Worm (Caenorhabditis elegans) whole organism, midembryonic: ENCODE results near the gene EEED8.3.

Source experiments
- T22C8.4 ChIP-seq: fragments of 200-800 bp; sonication (Bioruptor generic); IDR thresholded peaks from 2 replicates; pipeline ENCODE4 v1.3.6; 2022; ENCODE audit warnings: missing genetic modification characterization, missing compliant biosample characterization
- cog-1 ChIP-seq: sonication (generic microtip); optimal IDR thresholded peaks from 2 replicates; lab custom pipeline; 2016; ENCODE audit warnings: missing genetic modification characterization, missing compliant biosample characterization
- flt-1 ChIP-seq: fragments of 200-800 bp; sonication (Bioruptor generic); IDR thresholded peaks from 2 replicates; pipeline ENCODE4 v1.3.6; 2022; ENCODE audit warnings: missing genetic modification characterization, missing compliant biosample characterization
- klf-2 ChIP-seq: fragments of 200-800 bp; sonication (Bioruptor generic); conservative IDR thresholded peaks from 2 replicates; pipeline ENCODE4 v1.3.6; 2022; ENCODE audit warnings: missing genetic modification reagents, missing genetic modification characterization, missing compliant biosample characterization
- med-1 ChIP-seq: sonication (generic microtip); optimal IDR thresholded peaks from 2 replicates; lab custom pipeline; 2017; ENCODE audit warnings: missing genetic modification characterization, mild to moderate bottlenecking, missing compliant biosample characterization, antibody characterized with exemption, missing genetic modification reagents; ENCODE audit not compliant: insufficient read depth
- ref-1 ChIP-seq: fragments of 200-800 bp; sonication (Bioruptor generic); conservative IDR thresholded peaks from 2 replicates; pipeline ENCODE4 v1.3.6; 2022; ENCODE audit warnings: missing genetic modification reagents, missing genetic modification characterization, missing compliant biosample characterization
- tab-1 ChIP-seq: fragments of 200-800 bp; sonication (Bioruptor generic); IDR thresholded peaks from 2 replicates; pipeline ENCODE4 v1.3.6; 2022; ENCODE audit warnings: missing genetic modification characterization, missing compliant biosample characterization
- ztf-23 ChIP-seq: fragments of 200-800 bp; sonication (Bioruptor generic); IDR thresholded peaks from 2 replicates; pipeline ENCODE4 v1.3.6; 2022; ENCODE audit warnings: missing genetic modification reagents, missing genetic modification characterization, missing compliant biosample characterization
- ztf-29 ChIP-seq: fragments of 200-800 bp; sonication (Bioruptor generic); IDR thresholded peaks from 2 replicates; pipeline ENCODE4 v1.3.6; 2022; ENCODE audit warnings: missing genetic modification reagents, missing genetic modification characterization, missing compliant biosample characterization

EEED8.3 gene

ce11 chrII:5414040-5414439 is at the start of gene EEED8.3, which contains the start of gene EEED8.14:
TSS of gene EEED8.3 (plus strand) at chrII:5414276.
TSS of gene EEED8.14 (minus strand) at chrII:5414052.
- no peak for TF ChIP-seq ztf-23 (GFP tag; lab: Robert Waterston, UW)
- no peak for TF ChIP-seq tab-1 (GFP tag; lab: Robert Waterston, UW)
- no peak for TF ChIP-seq ref-1
- no peak for TF ChIP-seq klf-2 (GFP tag; lab: Robert Waterston, UW)
- TF ChIP-seq cog-1 (tag; lab: Kevin White, UChicago), result no peak
- no peak for TF ChIP-seq ztf-29
- TF ChIP-seq med-1, result no peak
- no peak for TF ChIP-seq flt-1 (GFP tag; lab: Robert Waterston, UW)
- no peak for TF ChIP-seq T22C8.4 (GFP tag; lab: Robert Waterston, UW)

DNA sequence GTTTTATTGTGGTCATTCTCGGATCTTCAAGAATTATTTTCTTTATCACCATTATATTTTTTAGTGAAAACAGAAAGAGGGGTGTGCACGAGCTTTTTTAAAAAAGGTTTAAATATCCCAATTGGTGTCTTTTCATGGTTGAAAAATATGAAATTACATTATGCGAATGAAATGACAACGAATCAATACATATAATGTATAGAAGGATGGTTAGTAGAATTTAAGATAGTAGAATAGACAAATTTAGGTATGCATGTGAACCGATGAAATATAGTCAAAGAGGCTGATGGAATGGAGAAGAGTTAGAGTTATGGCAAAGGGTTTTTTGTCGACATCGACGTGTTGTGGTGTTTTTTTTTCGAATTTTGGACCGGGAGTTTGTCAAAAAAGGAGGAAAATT is 49.6 kb upstream of the EEED8.3 start:
- TF ChIP-seq flt-1 (GFP tag; lab: Robert Waterston, UW), result no peak
- no peak for TF ChIP-seq cog-1 (tag; lab: Kevin White, UChicago)
- TF ChIP-seq klf-2 (GFP tag; lab: Robert Waterston, UW), result no peak
- no peak for TF ChIP-seq tab-1 (GFP tag; lab: Robert Waterston, UW)
- TF ChIP-seq med-1, result no peak
- no peak for TF ChIP-seq ztf-23 (GFP tag; lab: Robert Waterston, UW)
- no peak for TF ChIP-seq ref-1
- TF ChIP-seq T22C8.4 (GFP tag; lab: Robert Waterston, UW), result no peak
- no peak for TF ChIP-seq ztf-29

DNA sequence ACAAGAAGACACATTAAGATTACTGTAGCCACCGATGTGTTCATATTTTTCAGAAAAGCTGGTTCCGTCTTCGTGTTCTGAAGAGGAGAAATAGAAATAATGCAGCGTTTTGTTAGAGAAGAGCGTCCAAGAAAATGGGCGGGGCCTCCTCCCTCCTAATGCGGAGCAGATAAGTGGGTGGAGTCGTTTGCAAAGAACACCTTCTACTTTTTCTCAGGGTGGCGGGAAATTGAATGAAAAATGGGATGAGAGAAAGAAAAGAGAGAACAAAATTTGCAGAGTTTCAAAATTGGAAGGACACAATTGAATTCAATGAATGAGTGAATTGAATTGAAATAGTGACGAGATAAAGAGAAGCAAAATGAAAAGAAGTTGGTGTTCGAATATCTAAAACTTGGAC is 48.4 kb upstream of the EEED8.3 start, which contains the start of gene F09E5.16:
F09E5.16 (minus strand) TSS at position 101 of the 400 bp plus-strand sequence.
- TF ChIP-seq flt-1 (GFP tag; lab: Robert Waterston, UW) (no peak), med-1 (no peak), ztf-29 (no peak), ztf-23 (GFP tag; lab: Robert Waterston, UW) (no peak), klf-2 (GFP tag; lab: Robert Waterston, UW) (no peak), T22C8.4 (GFP tag; lab: Robert Waterston, UW) (no peak), ref-1 (no peak), tab-1 (GFP tag; lab: Robert Waterston, UW) (no peak), cog-1 (tag; lab: Kevin White, UChicago) (no peak)

- TF ChIP-seq ref-1 (no peak), ztf-29 (no peak), tab-1 (GFP tag; lab: Robert Waterston, UW) (no peak), flt-1 (GFP tag; lab: Robert Waterston, UW) (no peak), med-1 (no peak), T22C8.4 (GFP tag; lab: Robert Waterston, UW) (no peak), cog-1 (tag; lab: Kevin White, UChicago) (no peak), klf-2 (GFP tag; lab: Robert Waterston, UW) (no peak), ztf-23 (GFP tag; lab: Robert Waterston, UW) (no peak)
Measured at ce11 chrII:5370641-5371040, 43.4 kb upstream of the EEED8.3 start, which contains the start of gene F09E5.12. TSS of gene F09E5.12 (minus strand) at chrII:5370741.

DNA sequence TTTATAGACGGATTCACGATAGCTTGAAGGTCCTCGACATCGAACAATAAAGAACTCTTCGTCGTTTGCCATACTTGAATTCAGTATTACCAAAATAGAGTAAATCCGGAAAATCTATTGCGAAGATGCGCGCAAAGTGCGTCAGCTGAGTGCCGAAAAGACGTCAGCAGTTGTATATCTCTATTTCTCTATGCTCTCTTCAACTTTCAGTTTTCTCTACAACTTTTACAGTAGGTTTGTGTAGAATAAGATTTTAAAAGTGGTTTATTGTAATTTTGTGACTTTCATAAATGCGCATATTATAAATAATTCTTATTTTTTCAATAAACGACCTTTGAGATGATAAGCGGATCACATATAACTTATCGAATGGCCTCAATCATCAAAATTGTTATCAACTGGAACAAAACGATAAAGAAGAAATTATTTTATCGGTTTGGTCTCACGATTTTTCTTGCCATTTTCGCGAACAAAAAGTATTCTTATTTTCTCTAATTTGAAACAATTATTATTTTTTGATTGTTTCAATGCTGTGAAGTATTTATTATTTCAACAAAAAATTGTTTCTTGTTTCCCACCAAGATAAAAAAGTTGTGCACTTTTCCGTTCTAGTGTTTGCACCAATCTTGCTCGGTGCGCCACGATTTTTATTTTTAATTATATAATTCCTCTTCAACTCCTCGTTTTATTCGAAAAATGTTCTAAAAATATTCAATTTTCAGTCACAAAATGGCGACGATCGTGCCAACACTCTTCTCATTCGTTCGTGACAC is 40.6 kb upstream of the EEED8.3 start, which contains the start of the genes agt-2 and F09E5.3:
agt-2 (minus strand) TSS at position 553 of the 773 bp plus-strand sequence.
F09E5.3 (plus strand) TSS at position 723 of the 773 bp plus-strand sequence.
- TF ChIP-seq ztf-23 (GFP tag; lab: Robert Waterston, UW), result peak; percentile 62; the same call in 1 of the 2 replicates
- TF ChIP-seq flt-1 (GFP tag; lab: Robert Waterston, UW), result peak; percentile 71
- peak; percentile 47 for TF ChIP-seq cog-1 (tag; lab: Kevin White, UChicago)
- TF ChIP-seq ztf-29, result 0 out of 2 replicates have a peak, but pooled peaks have one; percentile 27
- TF ChIP-seq T22C8.4 (GFP tag; lab: Robert Waterston, UW), result no peak
- no peak for TF ChIP-seq med-1

DNA sequence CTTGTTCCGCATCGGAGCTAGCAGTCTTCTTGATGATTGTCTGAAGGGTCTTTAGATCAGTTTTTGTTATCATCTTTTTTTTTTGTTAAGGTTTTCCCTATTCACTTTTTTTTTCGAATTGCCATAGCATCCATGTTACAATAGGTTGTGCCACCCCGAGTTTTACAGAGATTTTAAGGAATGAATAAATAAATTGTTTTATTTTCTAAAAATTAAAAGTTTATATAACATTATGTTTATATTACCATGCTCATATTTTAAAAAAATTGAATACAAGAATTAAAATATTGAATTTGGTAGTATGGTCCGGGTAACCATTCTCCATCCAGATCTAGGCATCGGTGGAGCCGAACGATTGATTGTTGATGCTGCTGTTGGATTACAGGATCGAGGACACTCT is 39.1 kb upstream of the EEED8.3 start, which contains the start of gene algn-2:
algn-2 (plus strand) TSS at position 301 of the 400 bp plus-strand sequence.
- TF ChIP-seq cog-1 (tag; lab: Kevin White, UChicago) (no peak), T22C8.4 (GFP tag; lab: Robert Waterston, UW) (no peak)

ce11 chrII:5377467-5378238 is 36.4 kb upstream of the EEED8.3 start, which contains the start of gene prdx-2:
TSS of gene prdx-2 (plus strand) at chrII:5378195.
- TF ChIP-seq flt-1 (GFP tag; lab: Robert Waterston, UW), result no peak
- TF ChIP-seq ztf-23 (GFP tag; lab: Robert Waterston, UW), result no peak
- no peak for TF ChIP-seq ztf-29
- no peak for TF ChIP-seq klf-2 (GFP tag; lab: Robert Waterston, UW)
- no peak for TF ChIP-seq tab-1 (GFP tag; lab: Robert Waterston, UW)
- no peak for TF ChIP-seq T22C8.4 (GFP tag; lab: Robert Waterston, UW)
- no peak for TF ChIP-seq med-1
- no peak for TF ChIP-seq ref-1
- TF ChIP-seq cog-1 (tag; lab: Kevin White, UChicago), result no peak

DNA sequence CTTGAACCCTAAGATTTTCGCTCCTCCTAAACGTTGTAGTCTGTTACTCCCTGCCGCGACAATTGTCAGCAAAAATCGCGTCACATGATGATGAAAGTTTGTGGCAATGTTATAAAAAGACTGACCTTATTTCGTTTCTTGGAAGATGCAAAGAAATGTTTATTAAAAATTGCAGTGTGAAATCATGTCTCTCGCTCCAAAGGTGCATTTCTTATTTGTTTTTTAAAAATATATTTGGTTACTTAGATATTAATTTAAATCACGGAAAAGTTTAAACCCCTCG is 35.9 kb upstream of the EEED8.3 start:
- TF ChIP-seq flt-1 (GFP tag; lab: Robert Waterston, UW), result no peak
- no peak for TF ChIP-seq ztf-29

DNA sequence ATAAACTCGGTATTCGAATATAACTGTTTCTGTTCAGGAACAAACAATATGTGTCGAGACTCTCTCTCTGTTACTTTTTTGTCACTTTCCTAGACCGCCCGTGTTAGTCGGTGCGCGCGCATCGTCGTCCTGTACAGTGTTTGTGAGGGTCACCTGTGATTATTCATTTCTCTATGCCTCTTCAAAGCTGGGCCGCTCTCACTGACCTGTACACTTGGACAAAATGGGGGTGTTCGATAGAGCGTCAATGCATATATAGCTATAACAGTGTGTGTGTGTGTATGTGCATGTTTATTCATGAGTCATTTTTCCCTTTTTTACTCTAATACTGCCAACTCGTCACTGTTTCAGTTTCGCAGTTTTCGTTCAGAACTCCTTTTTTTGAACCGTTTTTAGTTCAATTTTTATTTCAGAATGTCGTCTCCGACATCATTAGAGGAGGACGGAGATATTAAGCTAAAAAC is 34.4 kb upstream of the EEED8.3 start, which contains the start of gene pkc-3:
pkc-3 (plus strand) TSS at position 414 of the 464 bp plus-strand sequence.
- TF ChIP-seq cog-1 (tag; lab: Kevin White, UChicago) (no peak), klf-2 (GFP tag; lab: Robert Waterston, UW) (no peak), flt-1 (GFP tag; lab: Robert Waterston, UW) (peak; percentile 64; the same call in 1 of the 2 replicates)
